Fruit fly (Drosophila melanogaster) whole organism, prepupa: ENCODE measurements around the gene Acat2.
A peak's percentile ranks its signal among the peaks of the same experiment; 100 is the strongest.

Source experiments
- Blimp-1 ChIP-seq: fragments of 200-800 bp; sonication (Bioruptor generic); optimal IDR thresholded peaks from 3 replicates; lab custom pipeline; 2017; ENCODE audit warnings: missing biosample characterization, missing genetic modification characterization, mild to moderate bottlenecking, moderate library complexity, missing genetic modification reagents
- CG10631 ChIP-seq: fragments of 200-800 bp; sonication (Bioruptor generic); optimal IDR thresholded peaks from 2 replicates; lab custom pipeline; 2016; ENCODE audit warnings: missing biosample characterization, missing genetic modification characterization
- CG10669 ChIP-seq: fragments of 200-800 bp; sonication (Bioruptor generic); optimal IDR thresholded peaks from 3 replicates; lab custom pipeline; 2018; ENCODE audit warnings: missing biosample characterization, mild to moderate bottlenecking, missing genetic modification characterization, moderate library complexity
- CG11762 ChIP-seq: fragments of 200-800 bp; sonication (Bioruptor generic); optimal IDR thresholded peaks from 3 replicates; lab custom pipeline; 2016; ENCODE audit warnings: missing biosample characterization, missing genetic modification characterization; ENCODE audit not compliant: insufficient read depth
- CG11902 ChIP-seq: fragments of 200-800 bp; sonication (Bioruptor generic); optimal IDR thresholded peaks from 3 replicates; lab custom pipeline; 2016; ENCODE audit warnings: missing biosample characterization, missing genetic modification characterization
- CG15336 ChIP-seq: fragments of 200-800 bp; sonication (Bioruptor generic); IDR thresholded peaks from 2 replicates; pipeline ENCODE4 v1.3.6; 2022; ENCODE audit warnings: missing biosample characterization, missing genetic modification characterization
- CG1621 ChIP-seq: fragments of 200-800 bp; sonication (Bioruptor generic); optimal IDR thresholded peaks from 3 replicates; lab custom pipeline; 2018; ENCODE audit warnings: missing biosample characterization, mild to moderate bottlenecking, missing genetic modification characterization
- CG16779 ChIP-seq: fragments of 200-800 bp; sonication (Bioruptor generic); optimal IDR thresholded peaks from 3 replicates; lab custom pipeline; 2017; ENCODE audit warnings: missing biosample characterization, mild to moderate bottlenecking, missing genetic modification characterization
- CG3032 ChIP-seq: fragments of 200-800 bp; optimal IDR thresholded peaks from 2 replicates; lab custom pipeline; 2019; ENCODE audit warnings: missing biosample characterization, mild to moderate bottlenecking, missing genetic modification characterization, moderate library complexity
- CG31627 ChIP-seq: fragments of 200-800 bp; sonication (Bioruptor generic); optimal IDR thresholded peaks from 3 replicates; lab custom pipeline; 2016; ENCODE audit warnings: missing biosample characterization, missing genetic modification characterization
- CG32006 ChIP-seq: fragments of 200-800 bp; sonication (Bioruptor generic); optimal IDR thresholded peaks from 3 replicates; lab custom pipeline; 2017; ENCODE audit warnings: missing biosample characterization, mild to moderate bottlenecking, missing genetic modification characterization
- CG3919 ChIP-seq: fragments of 200-800 bp; sonication (Bioruptor generic); optimal IDR thresholded peaks from 3 replicates; lab custom pipeline; 2016; ENCODE audit warnings: missing biosample characterization, missing genetic modification characterization
- CG4318 ChIP-seq: fragments of 200-800 bp; sonication (Bioruptor generic); optimal IDR thresholded peaks from 3 replicates; lab custom pipeline; 2017; ENCODE audit warnings: missing biosample characterization, mild to moderate bottlenecking, missing genetic modification characterization
- CG6163 ChIP-seq: fragments of 200-800 bp; sonication (Bioruptor generic); IDR thresholded peaks from 3 replicates; pipeline ENCODE4 v1.3.6; 2022; ENCODE audit warnings: missing biosample characterization, missing genetic modification characterization
- CG6276 ChIP-seq: fragments of 200-800 bp; sonication (Bioruptor generic); optimal IDR thresholded peaks from 2 replicates; lab custom pipeline; 2017; ENCODE audit warnings: missing biosample characterization, mild to moderate bottlenecking, missing genetic modification characterization
- CG6792 ChIP-seq: fragments of 200-800 bp; sonication (Bioruptor generic); optimal IDR thresholded peaks from 3 replicates; lab custom pipeline; 2016; ENCODE audit warnings: missing biosample characterization, missing genetic modification characterization
- CG6808 ChIP-seq: fragments of 200-800 bp; sonication (Bioruptor generic); optimal IDR thresholded peaks from 3 replicates; lab custom pipeline; 2017; ENCODE audit warnings: missing biosample characterization, missing genetic modification characterization, mild to moderate bottlenecking, moderate library complexity, missing genetic modification reagents
- CG7368 ChIP-seq: fragments of 200-800 bp; sonication (Bioruptor generic); optimal IDR thresholded peaks from 3 replicates; lab custom pipeline; 2016; ENCODE audit warnings: missing biosample characterization, missing genetic modification characterization
- CG8119 ChIP-seq: fragments of 200-800 bp; sonication (Bioruptor generic); IDR thresholded peaks from 3 replicates; pipeline ENCODE4 v1.3.6; 2022; ENCODE audit warnings: missing biosample characterization, missing genetic modification characterization
- CG8319 ChIP-seq: fragments of 200-800 bp; sonication (Bioruptor generic); optimal IDR thresholded peaks from 3 replicates; lab custom pipeline; 2016; ENCODE audit warnings: missing biosample characterization, missing genetic modification characterization
- CG9139 ChIP-seq: fragments of 200-800 bp; sonication (Bioruptor generic); optimal IDR thresholded peaks from 3 replicates; lab custom pipeline; 2017; ENCODE audit warnings: missing biosample characterization, mild to moderate bottlenecking, missing genetic modification characterization
- Eip75B ChIP-seq: fragments of 200-800 bp; sonication (Bioruptor generic); optimal IDR thresholded peaks from 3 replicates; lab custom pipeline; 2016; ENCODE audit warnings: missing biosample characterization, missing genetic modification characterization
- Eip93F ChIP-seq: fragments of 200-800 bp; sonication (Bioruptor generic); optimal IDR thresholded peaks from 2 replicates; lab custom pipeline; 2016; ENCODE audit warnings: missing biosample characterization, mild to moderate bottlenecking, missing genetic modification characterization
- Ets21C ChIP-seq: fragments of 200-800 bp; sonication (Bioruptor generic); optimal IDR thresholded peaks from 3 replicates; lab custom pipeline; 2016; ENCODE audit warnings: missing biosample characterization, missing genetic modification characterization
- Ets96B ChIP-seq: fragments of 200-800 bp; optimal IDR thresholded peaks from 2 replicates; lab custom pipeline; 2019; ENCODE audit warnings: missing biosample characterization, mild to moderate bottlenecking, missing genetic modification characterization, moderate library complexity
- Gug ChIP-seq: fragments of 200-800 bp; sonication (Bioruptor generic); IDR thresholded peaks from 2 replicates; pipeline ENCODE4 v1.3.6; 2022; ENCODE audit warnings: missing biosample characterization, missing genetic modification characterization
- Hr38 ChIP-seq: sonication (Bioruptor generic); optimal IDR thresholded peaks from 2 replicates; lab custom pipeline; 2016; ENCODE audit warnings: missing biosample characterization, missing genetic modification characterization
- Hr39 ChIP-seq: fragments of 200-800 bp; sonication (Bioruptor generic); optimal IDR thresholded peaks from 2 replicates; lab custom pipeline; 2016; ENCODE audit warnings: missing biosample characterization, missing genetic modification characterization
- Hr4 ChIP-seq: fragments of 200-800 bp; sonication (Bioruptor generic); optimal IDR thresholded peaks from 3 replicates; lab custom pipeline; 2016; ENCODE audit warnings: missing biosample characterization, missing genetic modification characterization
- OdsH ChIP-seq: fragments of 200-800 bp; sonication (Bioruptor generic); optimal IDR thresholded peaks from 3 replicates; lab custom pipeline; 2016; ENCODE audit warnings: missing biosample characterization, missing genetic modification characterization
- Smox ChIP-seq: fragments of 200-800 bp; sonication (Bioruptor generic); optimal IDR thresholded peaks from 3 replicates; lab custom pipeline; 2016; ENCODE audit warnings: missing biosample characterization, missing genetic modification characterization
- Sox102F ChIP-seq: fragments of 200-800 bp; sonication (Bioruptor generic); optimal IDR thresholded peaks from 2 replicates; lab custom pipeline; 2016; ENCODE audit warnings: missing biosample characterization, mild to moderate bottlenecking, missing genetic modification characterization
- Sox14 ChIP-seq: fragments of 200-800 bp; sonication (Bioruptor generic); optimal IDR thresholded peaks from 3 replicates; lab custom pipeline; 2016; ENCODE audit warnings: missing biosample characterization, missing genetic modification characterization
- achi ChIP-seq: fragments of 200-800 bp; sonication (Bioruptor generic); optimal IDR thresholded peaks from 3 replicates; lab custom pipeline; 2016; ENCODE audit warnings: missing biosample characterization, missing genetic modification characterization
- acj6 ChIP-seq: fragments of 200-800 bp; sonication (Bioruptor generic); optimal IDR thresholded peaks from 3 replicates; lab custom pipeline; 2016; ENCODE audit warnings: missing biosample characterization, missing genetic modification characterization
- cyc ChIP-seq: fragments of 200-800 bp; sonication (Bioruptor generic); optimal IDR thresholded peaks from 3 replicates; lab custom pipeline; 2016; ENCODE audit warnings: missing biosample characterization, missing genetic modification characterization
- dsx ChIP-seq: fragments of 200-800 bp; optimal IDR thresholded peaks from 3 replicates; lab custom pipeline; 2019; ENCODE audit warnings: missing biosample characterization, mild to moderate bottlenecking, missing genetic modification characterization, moderate library complexity; ENCODE audit not compliant: poor library complexity, severe bottlenecking
- eg ChIP-seq: fragments of 200-800 bp; sonication (Bioruptor generic); IDR thresholded peaks from 3 replicates; pipeline ENCODE4 v1.3.6; 2022; ENCODE audit warnings: missing biosample characterization, missing genetic modification characterization
- esn ChIP-seq: fragments of 200-800 bp; sonication (Bioruptor generic); optimal IDR thresholded peaks from 2 replicates; lab custom pipeline; 2016; ENCODE audit warnings: missing biosample characterization, mild to moderate bottlenecking, missing genetic modification characterization, moderate library complexity
- fd59A ChIP-seq: fragments of 200-800 bp; sonication (Bioruptor generic); optimal IDR thresholded peaks from 2 replicates; lab custom pipeline; 2017; ENCODE audit warnings: missing biosample characterization, mild to moderate bottlenecking, missing genetic modification characterization, missing genetic modification reagents
- fd85E ChIP-seq: fragments of 200-800 bp; sonication (Bioruptor generic); optimal IDR thresholded peaks from 3 replicates; lab custom pipeline; 2016; ENCODE audit warnings: missing biosample characterization, missing genetic modification characterization
- net ChIP-seq: fragments of 200-800 bp; sonication (Bioruptor generic); optimal IDR thresholded peaks from 3 replicates; lab custom pipeline; 2016; ENCODE audit warnings: missing biosample characterization, missing genetic modification characterization
- spab ChIP-seq: fragments of 200-800 bp; sonication (Bioruptor generic); optimal IDR thresholded peaks from 2 replicates; lab custom pipeline; 2017; ENCODE audit warnings: missing biosample characterization, mild to moderate bottlenecking, missing genetic modification characterization, missing genetic modification reagents
- svp ChIP-seq: fragments of 200-800 bp; sonication (Bioruptor generic); peaks from one replicate; lab custom pipeline; 2016; ENCODE audit warnings: missing biosample characterization, missing genetic modification characterization
- vri ChIP-seq: fragments of 200-800 bp; sonication (Bioruptor generic); optimal IDR thresholded peaks from 3 replicates; lab custom pipeline; 2016; ENCODE audit warnings: missing biosample characterization, mild to moderate bottlenecking, missing genetic modification characterization

Gene Acat2

dm6 chr3L:1307005-1307632 lies 4.4 kb downstream of the Acat2 start, which contains the start of the genes Ctr9 and Nt5a:
Gene Ctr9 (plus strand): TSS chr3L:1307224.
Gene Nt5a (minus strand): TSS chr3L:1307418.
- TF ChIP-seq vri (GFP tag; lab: Kevin White, UChicago), result peak; percentile 100
- TF ChIP-seq CG6163, result 0 out of 3 replicates have a peak, but pooled peaks have one; percentile 32
- no peak for TF ChIP-seq fd59A (GFP tag; lab: Kevin White, UChicago)
- TF ChIP-seq OdsH (GFP tag; lab: Kevin White, UChicago), result no peak
- no peak for TF ChIP-seq CG4318
- peak; percentile 56 for TF ChIP-seq esn (GFP tag; lab: Kevin White, UChicago)
- TF ChIP-seq Eip93F (GFP tag; lab: Kevin White, UChicago), result no peak
- no peak for TF ChIP-seq CG6808 (GFP tag; lab: Kevin White, UChicago)
- no peak for TF ChIP-seq CG11902
- no peak for TF ChIP-seq cyc
- TF ChIP-seq CG9139, result no peak
- no peak for TF ChIP-seq CG8319 (GFP tag; lab: Kevin White, UChicago)
- TF ChIP-seq Sox102F (GFP tag; lab: Kevin White, UChicago), result no peak
- TF ChIP-seq Hr39 (GFP tag; lab: Kevin White, UChicago), result no peak
- no peak for TF ChIP-seq fd85E (GFP tag; lab: Kevin White, UChicago)
- TF ChIP-seq svp, result peak; percentile 42
- TF ChIP-seq CG31627 (GFP tag; lab: Kevin White, UChicago), result peak; percentile 50
- peak; percentile 50 for TF ChIP-seq CG3032 (tag; lab: Kevin White, UChicago)
- TF ChIP-seq Blimp-1 (GFP tag; lab: Kevin White, UChicago), result peak; percentile 68
- TF ChIP-seq CG15336, result no peak

- peak; percentile 34; the same call in 1 of the 2 replicates for TF ChIP-seq Gug (GFP tag; lab: Robert Waterston, UW)
- TF ChIP-seq fd85E (GFP tag; lab: Kevin White, UChicago), result no peak
- peak; percentile 55 for TF ChIP-seq CG8319 (GFP tag; lab: Kevin White, UChicago)
- TF ChIP-seq Hr4 (GFP tag; lab: Kevin White, UChicago), result no peak
- no peak for TF ChIP-seq CG9139
- TF ChIP-seq CG7368 (GFP tag; lab: Kevin White, UChicago), result no peak
- peak; percentile 96 for TF ChIP-seq CG10631
- peak; percentile 48 for TF ChIP-seq dsx
- peak; percentile 83 for TF ChIP-seq Hr39 (GFP tag; lab: Kevin White, UChicago)
- TF ChIP-seq CG16779 (tag; lab: Kevin White, UChicago), result no peak
- TF ChIP-seq vri (GFP tag; lab: Kevin White, UChicago), result peak; percentile 40
- no peak for TF ChIP-seq Sox102F (GFP tag; lab: Kevin White, UChicago)
- peak; percentile 84 for TF ChIP-seq CG6163
- TF ChIP-seq Sox14 (GFP tag; lab: Kevin White, UChicago), result peak; percentile 88
- no peak for TF ChIP-seq Ets21C (GFP tag; lab: Kevin White, UChicago)
- no peak for TF ChIP-seq CG6276 (GFP tag; lab: Kevin White, UChicago)
- peak; percentile 87 for TF ChIP-seq CG32006
- TF ChIP-seq CG8119, result peak; percentile 45
- TF ChIP-seq OdsH (GFP tag; lab: Kevin White, UChicago), result peak; percentile 76
- TF ChIP-seq Ets96B (tag; lab: Kevin White, UChicago), result peak; percentile 54
- peak; percentile 82 for TF ChIP-seq acj6 (GFP tag; lab: Kevin White, UChicago)
- no peak for TF ChIP-seq CG6808 (GFP tag; lab: Kevin White, UChicago)
- peak; percentile 68 for TF ChIP-seq achi (GFP tag; lab: Kevin White, UChicago)
- peak; percentile 45 for TF ChIP-seq Blimp-1 (GFP tag; lab: Kevin White, UChicago)
- TF ChIP-seq CG6792 (GFP tag; lab: Kevin White, UChicago), result peak; percentile 85
- TF ChIP-seq net (GFP tag; lab: Kevin White, UChicago), result peak; percentile 75
- TF ChIP-seq spab (GFP tag; lab: Kevin White, UChicago), result peak; percentile 21
- TF ChIP-seq eg (GFP tag; lab: Robert Waterston, UW), result peak; percentile 59; the same call in 2 of the 3 replicates
- TF ChIP-seq Eip75B (GFP tag; lab: Kevin White, UChicago), result no peak
- TF ChIP-seq CG31627 (GFP tag; lab: Kevin White, UChicago), result peak; percentile 85
- no peak for TF ChIP-seq Smox (GFP tag; lab: Kevin White, UChicago)
- no peak for TF ChIP-seq CG3919
- TF ChIP-seq CG10669 (GFP tag; lab: Kevin White, UChicago), result no peak
- peak; percentile 71 for TF ChIP-seq fd59A (GFP tag; lab: Kevin White, UChicago)
- TF ChIP-seq cyc, result peak; percentile 60
- TF ChIP-seq svp, result peak; percentile 97
- TF ChIP-seq Hr38 (GFP tag; lab: Kevin White, UChicago), result no peak
- peak; percentile 57 for TF ChIP-seq CG11762
- no peak; the same call in none of the 2 replicates for TF ChIP-seq CG15336
- TF ChIP-seq CG1621 (tag; lab: Kevin White, UChicago), result peak; percentile 38
These were observed 10.5 kb downstream of the Acat2 start, which contains the start of the genes sturkopf and Herc4 for dm6 chr3L:1313039-1313766. Gene sturkopf (minus strand): TSS chr3L:1313377. Gene Herc4 (plus strand): TSS chr3L:1313696.
